Worm (Caenorhabditis elegans) whole organism, midembryonic: Measurements from ENCODE around the gene Y69A2AR.19.

Experiments
- T22C8.4 ChIP-seq: fragments of 200-800 bp; sonication (Bioruptor generic); IDR thresholded peaks from 2 replicates; pipeline ENCODE4 v1.3.6; 2022; ENCODE audit warnings: missing genetic modification characterization, missing compliant biosample characterization
- cog-1 ChIP-seq: sonication (generic microtip); optimal IDR thresholded peaks from 2 replicates; lab custom pipeline; 2016; ENCODE audit warnings: missing genetic modification characterization, missing compliant biosample characterization
- flt-1 ChIP-seq: fragments of 200-800 bp; sonication (Bioruptor generic); IDR thresholded peaks from 2 replicates; pipeline ENCODE4 v1.3.6; 2022; ENCODE audit warnings: missing genetic modification characterization, missing compliant biosample characterization
- klf-2 ChIP-seq: fragments of 200-800 bp; sonication (Bioruptor generic); conservative IDR thresholded peaks from 2 replicates; pipeline ENCODE4 v1.3.6; 2022; ENCODE audit warnings: missing genetic modification reagents, missing genetic modification characterization, missing compliant biosample characterization
- med-1 ChIP-seq: sonication (generic microtip); optimal IDR thresholded peaks from 2 replicates; lab custom pipeline; 2017; ENCODE audit warnings: missing genetic modification characterization, mild to moderate bottlenecking, missing compliant biosample characterization, antibody characterized with exemption, missing genetic modification reagents; ENCODE audit not compliant: insufficient read depth
- ref-1 ChIP-seq: fragments of 200-800 bp; sonication (Bioruptor generic); conservative IDR thresholded peaks from 2 replicates; pipeline ENCODE4 v1.3.6; 2022; ENCODE audit warnings: missing genetic modification reagents, missing genetic modification characterization, missing compliant biosample characterization
- tab-1 ChIP-seq: fragments of 200-800 bp; sonication (Bioruptor generic); IDR thresholded peaks from 2 replicates; pipeline ENCODE4 v1.3.6; 2022; ENCODE audit warnings: missing genetic modification characterization, missing compliant biosample characterization
- ztf-23 ChIP-seq: fragments of 200-800 bp; sonication (Bioruptor generic); IDR thresholded peaks from 2 replicates; pipeline ENCODE4 v1.3.6; 2022; ENCODE audit warnings: missing genetic modification reagents, missing genetic modification characterization, missing compliant biosample characterization
- ztf-29 ChIP-seq: fragments of 200-800 bp; sonication (Bioruptor generic); IDR thresholded peaks from 2 replicates; pipeline ENCODE4 v1.3.6; 2022; ENCODE audit warnings: missing genetic modification reagents, missing genetic modification characterization, missing compliant biosample characterization

The Y69A2AR.19 gene

ce11 chrIV:2476386-2476785 is 12.2 kb upstream of the Y69A2AR.19 start, which contains the start of gene grd-16:
Gene grd-16 (plus strand): TSS chrIV:2476686.
- TF ChIP-seq tab-1 (no peak), flt-1 (no peak), ztf-23 (GFP tag; lab: Robert Waterston, UW) (no peak), T22C8.4 (no peak), klf-2 (GFP tag; lab: Robert Waterston, UW) (no peak), ref-1 (GFP tag; lab: Robert Waterston, UW) (no peak), ztf-29 (GFP tag; lab: Robert Waterston, UW) (no peak), cog-1 (tag; lab: Kevin White, UChicago) (no peak), med-1 (GFP tag; lab: Kevin White, UChicago) (no peak)

ce11 chrIV:2481955-2482354 is 6.7 kb upstream of the Y69A2AR.19 start, which contains the start of gene Y69A2AL.2:
Gene Y69A2AL.2 (plus strand): TSS chrIV:2482255.
- TF ChIP-seq ztf-29 (GFP tag; lab: Robert Waterston, UW), result no peak
- no peak for TF ChIP-seq ztf-23 (GFP tag; lab: Robert Waterston, UW)
- no peak for TF ChIP-seq T22C8.4
- TF ChIP-seq med-1 (GFP tag; lab: Kevin White, UChicago), result no peak
- no peak for TF ChIP-seq ref-1 (GFP tag; lab: Robert Waterston, UW)
- TF ChIP-seq klf-2 (GFP tag; lab: Robert Waterston, UW), result no peak
- no peak for TF ChIP-seq tab-1
- TF ChIP-seq flt-1, result no peak
- no peak for TF ChIP-seq cog-1 (tag; lab: Kevin White, UChicago)

- TF ChIP-seq tab-1 (no peak), ref-1 (GFP tag; lab: Robert Waterston, UW) (no peak), med-1 (GFP tag; lab: Kevin White, UChicago) (no peak), flt-1 (no peak), ztf-29 (GFP tag; lab: Robert Waterston, UW) (no peak), T22C8.4 (no peak)
Observed at ce11 chrIV:2495118-2495785, 6.6 kb downstream of the Y69A2AR.19 start, which contains the start of the genes ccdc-12 and Y69A2AR.18. Gene ccdc-12 (minus strand): TSS chrIV:2495174. Gene Y69A2AR.18 (plus strand): TSS chrIV:2495735.

- TF ChIP-seq klf-2 (GFP tag; lab: Robert Waterston, UW), result no peak
- TF ChIP-seq T22C8.4, result no peak
Observed at ce11 chrIV:2496084-2496483, 7.5 kb downstream of the Y69A2AR.19 start.

ce11 chrIV:2497615-2498183 is 9.1 kb downstream of the Y69A2AR.19 start, which contains the start of gene Y69A2AR.16:
Gene Y69A2AR.16 (plus strand): TSS chrIV:2497803.
- TF ChIP-seq ref-1 (GFP tag; lab: Robert Waterston, UW) (no peak), ztf-23 (GFP tag; lab: Robert Waterston, UW) (no peak), med-1 (GFP tag; lab: Kevin White, UChicago) (no peak), flt-1 (no peak)

- TF ChIP-seq klf-2 (GFP tag; lab: Robert Waterston, UW), result no peak
- no peak for TF ChIP-seq T22C8.4
- TF ChIP-seq ref-1 (GFP tag; lab: Robert Waterston, UW), result no peak
- no peak for TF ChIP-seq flt-1
- no peak for TF ChIP-seq ztf-29 (GFP tag; lab: Robert Waterston, UW)
- no peak for TF ChIP-seq tab-1
- TF ChIP-seq med-1 (GFP tag; lab: Kevin White, UChicago), result no peak
- no peak for TF ChIP-seq cog-1 (tag; lab: Kevin White, UChicago)
- no peak for TF ChIP-seq ztf-23 (GFP tag; lab: Robert Waterston, UW)
Observed at ce11 chrIV:2507824-2508223, 19.2 kb downstream of the Y69A2AR.19 start, which contains the start of gene Y69A2AR.22. Gene Y69A2AR.22 (minus strand): TSS chrIV:2507924.

- TF ChIP-seq med-1 (GFP tag; lab: Kevin White, UChicago) (no peak), ztf-23 (GFP tag; lab: Robert Waterston, UW) (no peak), flt-1 (no peak), ref-1 (GFP tag; lab: Robert Waterston, UW) (no peak), T22C8.4 (peak; percentile 79), tab-1 (no peak), ztf-29 (GFP tag; lab: Robert Waterston, UW) (no peak), cog-1 (tag; lab: Kevin White, UChicago) (no peak)
Observed at ce11 chrIV:2526836-2527235, 38.2 kb downstream of the Y69A2AR.19 start.

- TF ChIP-seq T22C8.4, result peak; percentile 26; the same call in 1 of the 2 replicates
Observed at ce11 chrIV:2528741-2529140, 40.1 kb downstream of the Y69A2AR.19 start.

- TF ChIP-seq T22C8.4 (peak; percentile 54), flt-1 (no peak)
Observed at ce11 chrIV:2529281-2529680, 40.7 kb downstream of the Y69A2AR.19 start.

ce11 chrIV:2530285-2530684 is 41.7 kb downstream of the Y69A2AR.19 start:
- no peak for TF ChIP-seq tab-1
- TF ChIP-seq ztf-23 (GFP tag; lab: Robert Waterston, UW), result no peak
- no peak for TF ChIP-seq flt-1
- peak; percentile 77; the same call in 1 of the 2 replicates for TF ChIP-seq T22C8.4
- no peak for TF ChIP-seq ref-1 (GFP tag; lab: Robert Waterston, UW)
- TF ChIP-seq med-1 (GFP tag; lab: Kevin White, UChicago), result no peak
